Worm (Caenorhabditis elegans) whole organism, young adult: ENCODE measurements around the gene daam-1.

ENCODE experiments used
- B0019.2 ChIP-seq: fragments of 200-800 bp; sonication (Bioruptor generic); conservative IDR thresholded peaks from 2 replicates; pipeline ENCODE4 v1.3.6; 2022; ENCODE audit warnings: missing genetic modification reagents, missing genetic modification characterization, missing compliant biosample characterization
- B0035.1 ChIP-seq: sonication (generic microtip); optimal IDR thresholded peaks from 2 replicates; lab custom pipeline; 2016; ENCODE audit warnings: missing genetic modification characterization, mild to moderate bottlenecking, missing compliant biosample characterization, missing genotype, missing genetic modification reagents
- C06A6.2 ChIP-seq: fragments of 200-800 bp; sonication (Bioruptor generic); conservative IDR thresholded peaks from 2 replicates; pipeline ENCODE4 v1.3.6; 2022; ENCODE audit warnings: missing genetic modification characterization, missing compliant biosample characterization
- F10E7.11 ChIP-seq: sonication (generic microtip); optimal IDR thresholded peaks from 2 replicates; lab custom pipeline; 2017; ENCODE audit warnings: mild to moderate bottlenecking, missing genetic modification characterization, moderate library complexity, missing compliant biosample characterization
- F22D6.2 ChIP-seq: sonication (generic microtip); optimal IDR thresholded peaks from 2 replicates; lab custom pipeline; 2016; ENCODE audit warnings: mild to moderate bottlenecking, missing genetic modification characterization, missing compliant biosample characterization
- F33H1.4 ChIP-seq: fragments of 200-800 bp; sonication (Bioruptor generic); IDR thresholded peaks from 2 replicates; pipeline ENCODE4 v1.3.6; 2022; ENCODE audit warnings: missing genetic modification reagents, missing genetic modification characterization, missing compliant biosample characterization
- F37B4.10 ChIP-seq: fragments of 200-800 bp; sonication (Bioruptor generic); IDR thresholded peaks from 2 replicates; pipeline ENCODE4 v1.3.6; 2022; ENCODE audit warnings: missing genetic modification characterization, missing compliant biosample characterization
- F39B2.1 ChIP-seq: fragments of 200-800 bp; sonication (Bioruptor generic); IDR thresholded peaks from 2 replicates; pipeline ENCODE4 v1.3.6; 2022; ENCODE audit warnings: missing genetic modification reagents, missing genetic modification characterization, missing compliant biosample characterization
- F52B5.7 ChIP-seq: sonication (generic microtip); optimal IDR thresholded peaks from 2 replicates; lab custom pipeline; 2016; ENCODE audit warnings: mild to moderate bottlenecking, missing genetic modification characterization, missing compliant biosample characterization
- F55B11.4 ChIP-seq: sonication (generic microtip); optimal IDR thresholded peaks from 2 replicates; lab custom pipeline; 2016; ENCODE audit warnings: missing compliant biosample characterization, missing genetic modification characterization, borderline replicate concordance; ENCODE audit not compliant: insufficient read depth
- F57A8.1 ChIP-seq: fragments of 200-800 bp; sonication (Bioruptor generic); optimal IDR thresholded peaks from 2 replicates; lab custom pipeline; 2018; ENCODE audit warnings: mild to moderate bottlenecking, missing genetic modification characterization, moderate library complexity, missing compliant biosample characterization
- T26A5.8 ChIP-seq: sonication (generic microtip); optimal IDR thresholded peaks from 2 replicates; lab custom pipeline; 2016; ENCODE audit warnings: missing genetic modification characterization, missing compliant biosample characterization
- Y53G8AR.9 ChIP-seq: fragments of 200-800 bp; sonication (Bioruptor generic); conservative IDR thresholded peaks from 2 replicates; pipeline ENCODE4 v1.3.6; 2022; ENCODE audit warnings: missing genetic modification reagents, missing genetic modification characterization, missing compliant biosample characterization
- aptf-2 ChIP-seq: fragments of 200-800 bp; sonication (Bioruptor generic); conservative IDR thresholded peaks from 2 replicates; pipeline ENCODE4 v1.3.6; 2022; ENCODE audit warnings: missing genetic modification reagents, missing genetic modification characterization, missing compliant biosample characterization
- atf-7 ChIP-seq: sonication (generic microtip); optimal IDR thresholded peaks from 2 replicates; lab custom pipeline; 2017; ENCODE audit warnings: mild to moderate bottlenecking, missing genetic modification characterization, missing compliant biosample characterization
- bed-1 ChIP-seq: fragments of 200-800 bp; sonication (Bioruptor generic); IDR thresholded peaks from 2 replicates; pipeline ENCODE4 v1.3.6; 2022; ENCODE audit warnings: missing genetic modification reagents, missing genetic modification characterization, missing compliant biosample characterization
- bed-2 ChIP-seq: fragments of 200-800 bp; sonication (Bioruptor generic); IDR thresholded peaks from 2 replicates; pipeline ENCODE4 v1.3.6; 2022; ENCODE audit warnings: missing genetic modification reagents, missing genetic modification characterization, missing compliant biosample characterization
- cebp-2 ChIP-seq: fragments of 200-800 bp; sonication (Bioruptor generic); IDR thresholded peaks from 2 replicates; pipeline ENCODE4 v1.3.6; 2022; ENCODE audit warnings: missing genetic modification characterization, missing compliant biosample characterization
- ceh-100 ChIP-seq: fragments of 200-800 bp; sonication (Bioruptor generic); IDR thresholded peaks from 2 replicates; pipeline ENCODE4 v1.3.6; 2022; ENCODE audit warnings: missing genetic modification reagents, missing genetic modification characterization, missing compliant biosample characterization
- ceh-27 ChIP-seq: fragments of 200-800 bp; sonication (Bioruptor generic); optimal IDR thresholded peaks from 2 replicates; lab custom pipeline; 2018; ENCODE audit warnings: mild to moderate bottlenecking, missing genetic modification characterization, moderate library complexity, missing compliant biosample characterization
- ceh-79 ChIP-seq: sonication (generic microtip); optimal IDR thresholded peaks from 2 replicates; lab custom pipeline; 2017; ENCODE audit warnings: mild to moderate bottlenecking, missing genetic modification characterization, missing compliant biosample characterization
- egrh-3 ChIP-seq: fragments of 200-800 bp; sonication (Bioruptor generic); IDR thresholded peaks from 2 replicates; pipeline ENCODE4 v1.3.6; 2022; ENCODE audit warnings: missing genetic modification reagents, missing genetic modification characterization, missing compliant biosample characterization
- ets-4 ChIP-seq: fragments of 200-800 bp; sonication (Bioruptor generic); optimal IDR thresholded peaks from 2 replicates; lab custom pipeline; 2018; ENCODE audit warnings: mild to moderate bottlenecking, missing genetic modification characterization, missing compliant biosample characterization
- him-1 ChIP-seq: sonication (generic microtip); optimal IDR thresholded peaks from 2 replicates; lab custom pipeline; 2016; ENCODE audit warnings: missing genotype, missing genetic modification reagents, missing genetic modification characterization, missing compliant biosample characterization
- hlh-26 ChIP-seq: fragments of 200-800 bp; sonication (Bioruptor generic); conservative IDR thresholded peaks from 2 replicates; pipeline ENCODE4 v1.3.6; 2022; ENCODE audit warnings: missing genetic modification reagents, missing genetic modification characterization, missing compliant biosample characterization
- hrde-1 ChIP-seq: sonication (generic microtip); optimal IDR thresholded peaks from 2 replicates; lab custom pipeline; 2016; ENCODE audit warnings: missing genetic modification characterization, mild to moderate bottlenecking, missing compliant biosample characterization, moderate library complexity, missing genotype, missing genetic modification reagents, borderline replicate concordance
- hsf-1 ChIP-seq: fragments of 200-800 bp; sonication (Bioruptor generic); IDR thresholded peaks from 2 replicates; pipeline ENCODE4 v1.3.6; 2022; ENCODE audit warnings: missing genetic modification reagents, missing genetic modification characterization, missing compliant biosample characterization
- let-526 ChIP-seq: fragments of 200-800 bp; sonication (Bioruptor generic); IDR thresholded peaks from 2 replicates; pipeline ENCODE4 v1.3.6; 2022; ENCODE audit warnings: missing genetic modification reagents, missing genetic modification characterization, missing compliant biosample characterization
- lin-26 ChIP-seq: fragments of 200-800 bp; sonication (Bioruptor generic); IDR thresholded peaks from 2 replicates; pipeline ENCODE4 v1.3.6; 2022; ENCODE audit warnings: missing genetic modification reagents, missing genetic modification characterization, missing compliant biosample characterization
- lin-35 ChIP-seq, 3 experiments: fragments of 150-350 bp in 2 of 3; sonication (generic microtip) in 1 of 3; optimal IDR thresholded peaks; 2 replicates each; lab custom pipeline; 2014 to 2018; ENCODE audit warnings: missing biosample characterization in 3 of 3, missing genetic modification characterization in 3 of 3, missing genetic modification reagents in 3 of 3
- lin-54 ChIP-seq: fragments of 200-800 bp; sonication (Bioruptor generic); optimal IDR thresholded peaks from 2 replicates; lab custom pipeline; 2018; ENCODE audit warnings: mild to moderate bottlenecking, missing genetic modification characterization, missing compliant biosample characterization
- lir-1 ChIP-seq: fragments of 200-800 bp; sonication (Bioruptor generic); conservative IDR thresholded peaks from 2 replicates; pipeline ENCODE4 v1.3.6; 2022; ENCODE audit warnings: missing genetic modification reagents, missing genetic modification characterization, missing compliant biosample characterization
- lsl-1 ChIP-seq: fragments of 200-800 bp; sonication (Bioruptor generic); optimal IDR thresholded peaks from 2 replicates; lab custom pipeline; 2018; ENCODE audit warnings: mild to moderate bottlenecking, missing genetic modification characterization, moderate library complexity, missing compliant biosample characterization
- madf-6 ChIP-seq: fragments of 200-800 bp; sonication (Bioruptor generic); IDR thresholded peaks from 2 replicates; pipeline ENCODE4 v1.3.6; 2022; ENCODE audit warnings: missing genetic modification reagents, missing genetic modification characterization, missing compliant biosample characterization
- madf-8 ChIP-seq: fragments of 200-800 bp; sonication (Bioruptor generic); conservative IDR thresholded peaks from 2 replicates; pipeline ENCODE4 v1.3.6; 2022; ENCODE audit warnings: missing genetic modification reagents, missing genetic modification characterization, missing compliant biosample characterization
- mcd-1 ChIP-seq: fragments of 200-800 bp; sonication (Bioruptor generic); IDR thresholded peaks from 2 replicates; pipeline ENCODE4 v1.3.6; 2022; ENCODE audit warnings: missing genetic modification reagents, missing genetic modification characterization, missing compliant biosample characterization
- mes-4 ChIP-seq: sonication (generic microtip); optimal IDR thresholded peaks from 2 replicates; lab custom pipeline; 2016; ENCODE audit warnings: missing genotype, missing genetic modification characterization, missing compliant biosample characterization
- mxl-1 ChIP-seq: sonication (generic microtip); optimal IDR thresholded peaks from 2 replicates; lab custom pipeline; 2016; ENCODE audit warnings: missing genetic modification characterization, missing compliant biosample characterization
- nfya-2 ChIP-seq: fragments of 200-800 bp; sonication (Bioruptor generic); IDR thresholded peaks from 2 replicates; pipeline ENCODE4 v1.3.6; 2022; ENCODE audit warnings: missing genetic modification reagents, missing genetic modification characterization, missing compliant biosample characterization
- snpc-1.1 ChIP-seq: sonication (generic microtip); optimal IDR thresholded peaks from 2 replicates; lab custom pipeline; 2017; ENCODE audit warnings: missing genetic modification characterization, mild to moderate bottlenecking, missing compliant biosample characterization, antibody characterized with exemption, moderate library complexity, missing genotype, missing genetic modification reagents; ENCODE audit not compliant: insufficient read depth
- snpc-4 ChIP-seq, 5 experiments: fragments of 150-350 bp in 1 of 5; sonication (generic microtip) in 4 of 5; optimal IDR thresholded peaks; 2 replicates each; lab custom pipeline; 2014 to 2018; ENCODE audit warnings: missing genetic modification characterization in 5 of 5, missing biosample characterization in 3 of 5, antibody characterized with exemption in 2 of 5, mild to moderate bottlenecking in 2 of 5, missing compliant biosample characterization in 2 of 5, missing genotype in 2 of 5, moderate library complexity in 2 of 5, missing genetic modification reagents in 1 of 5
- somi-1 ChIP-seq: fragments of 200-800 bp; sonication (Bioruptor generic); optimal IDR thresholded peaks from 2 replicates; lab custom pipeline; 2018; ENCODE audit warnings: mild to moderate bottlenecking, missing genetic modification characterization, missing compliant biosample characterization
- tbx-9 ChIP-seq: sonication (generic microtip); optimal IDR thresholded peaks from 2 replicates; lab custom pipeline; 2016; ENCODE audit warnings: borderline replicate concordance, missing genetic modification characterization, inconsistent platforms, missing compliant biosample characterization
- zfh-2 ChIP-seq: fragments of 200-800 bp; sonication (Bioruptor generic); conservative IDR thresholded peaks from 2 replicates; pipeline ENCODE4 v1.3.6; 2022; ENCODE audit warnings: missing genetic modification reagents, missing genetic modification characterization, missing compliant biosample characterization
- ztf-22 ChIP-seq: fragments of 200-800 bp; sonication (Bioruptor generic); optimal IDR thresholded peaks from 2 replicates; lab custom pipeline; 2018; ENCODE audit warnings: mild to moderate bottlenecking, missing genetic modification characterization, moderate library complexity, missing compliant biosample characterization
- ztf-25 ChIP-seq: fragments of 200-800 bp; sonication (Bioruptor generic); IDR thresholded peaks from 2 replicates; pipeline ENCODE4 v1.3.6; 2022; ENCODE audit warnings: missing genetic modification reagents, missing genetic modification characterization, missing compliant biosample characterization
- ztf-26 ChIP-seq: sonication (generic microtip); optimal IDR thresholded peaks from 2 replicates; lab custom pipeline; 2017; ENCODE audit warnings: missing genetic modification characterization, missing compliant biosample characterization

The daam-1 gene

ce11 chrV:103043-103702 is 19.5 kb upstream of the daam-1 start (continued):
- TF ChIP-seq nfya-2 (GFP tag; lab: Robert Waterston, UW) (0 out of 2 replicates have a peak, but pooled peaks have one; percentile 62), mxl-1 (tag; lab: Kevin White, UChicago) (no peak), let-526 (GFP tag; lab: Robert Waterston, UW) (no peak), lin-26 (GFP tag; lab: Robert Waterston, UW) (peak; percentile 69; the same call in 1 of the 2 replicates), ceh-79 (tag; lab: Kevin White, UChicago) (no peak), lsl-1 (GFP tag; lab: Kevin White, UChicago) (no peak), F55B11.4 (tag; lab: Kevin White, UChicago) (no peak), B0019.2 (GFP tag; lab: Robert Waterston, UW) (no peak), F37B4.10 (no peak), mcd-1 (GFP tag; lab: Robert Waterston, UW) (peak; percentile 41; the same call in 1 of the 2 replicates), lin-54 (GFP tag; lab: Kevin White, UChicago) (peak; percentile 76), C06A6.2 (GFP tag; lab: Robert Waterston, UW) (no peak), F52B5.7 (tag; lab: Kevin White, UChicago) (no peak), ztf-25 (GFP tag; lab: Robert Waterston, UW) (no peak), F22D6.2 (tag; lab: Kevin White, UChicago) (no peak), lin-35 (GFP tag; optimal IDR thresholded peaks at IDR 0.05; lab: Kevin White, UChicago) (no peak), zfh-2 (GFP tag; lab: Robert Waterston, UW) (peak; percentile 52), hlh-26 (no peak), ets-4 (GFP tag; lab: Kevin White, UChicago) (no peak), aptf-2 (GFP tag; lab: Robert Waterston, UW) (no peak), F33H1.4 (GFP tag; lab: Robert Waterston, UW) (no peak), F39B2.1 (peak; percentile 74), mes-4 (tag; lab: Kevin White, UChicago) (no peak), him-1 (tag; lab: Kevin White, UChicago) (no peak), madf-8 (no peak), tbx-9 (tag; lab: Kevin White, UChicago) (no peak), bed-2 (GFP tag; lab: Robert Waterston, UW) (no peak), Y53G8AR.9 (GFP tag; lab: Robert Waterston, UW) (peak; percentile 81), hsf-1 (GFP tag; lab: Robert Waterston, UW) (peak; percentile 80), somi-1 (GFP tag; lab: Kevin White, UChicago) (no peak), snpc-4 (GFP tag; optimal IDR thresholded peaks at IDR 0.05; lab: Kevin White, UChicago) (peak; percentile 1), snpc-4 (tag; optimal IDR thresholded peaks at IDR 0.05; lab: Kevin White, UChicago) (no peak), T26A5.8 (no peak), hrde-1 (peak; percentile 36), egrh-3 (GFP tag; lab: Robert Waterston, UW) (no peak), F57A8.1 (GFP tag; lab: Kevin White, UChicago) (no peak), ztf-22 (no peak), ceh-27 (no peak), B0035.1 (tag; lab: Kevin White, UChicago) (no peak), cebp-2 (GFP tag; lab: Robert Waterston, UW) (0 out of 2 replicates have a peak, but pooled peaks have one; percentile 60), madf-6 (peak; percentile 81), F10E7.11 (tag; lab: Kevin White, UChicago) (peak; percentile 0), bed-1 (GFP tag; lab: Robert Waterston, UW) (no peak), lir-1 (GFP tag; lab: Robert Waterston, UW) (no peak), atf-7 (tag; lab: Kevin White, UChicago) (no peak), ceh-100 (GFP tag; lab: Robert Waterston, UW) (peak; percentile 46), ztf-26 (tag; lab: Kevin White, UChicago) (no peak), snpc-1.1 (tag; lab: Kevin White, UChicago) (peak; percentile 7)
